Fruit fly (Drosophila melanogaster) whole organism, embryonic: ENCODE data around the gene CG32625.
A peak's percentile ranks its signal among the peaks of the same experiment; 100 is the strongest.

ENCODE experiments used
- BEAF-32 ChIP-seq: fragments of 200-800 bp; sonication (Bioruptor generic); optimal IDR thresholded peaks from 3 replicates; lab custom pipeline; 2017; ENCODE audit warnings: missing biosample characterization, missing genetic modification characterization, mild to moderate bottlenecking, moderate library complexity, missing genetic modification reagents
- C15 ChIP-seq: fragments of 200-800 bp; sonication (Bioruptor generic); IDR thresholded peaks from 3 replicates; pipeline ENCODE4 v1.3.6; 2022; ENCODE audit warnings: missing biosample characterization, missing genetic modification characterization
- CG10267 ChIP-seq: fragments of 200-800 bp; sonication (Bioruptor generic); optimal IDR thresholded peaks from 2 replicates; lab custom pipeline; 2018; ENCODE audit warnings: missing biosample characterization, mild to moderate bottlenecking, missing genetic modification characterization, moderate library complexity
- CG10959 ChIP-seq: fragments of 200-800 bp; sonication (Bioruptor generic); IDR thresholded peaks from 2 replicates; pipeline ENCODE4 v1.3.6; 2022; ENCODE audit warnings: missing biosample characterization, missing genetic modification characterization
- CG12659 ChIP-seq: fragments of 200-800 bp; sonication (Bioruptor generic); optimal IDR thresholded peaks from 3 replicates; lab custom pipeline; 2017; ENCODE audit warnings: mild to moderate bottlenecking, missing biosample characterization, missing genetic modification reagents, missing genetic modification characterization
- CG14014 ChIP-seq: fragments of 200-800 bp; sonication (Bioruptor generic); IDR thresholded peaks from 2 replicates; pipeline ENCODE4 v1.3.6; 2022; ENCODE audit warnings: missing biosample characterization, missing genetic modification characterization
- CG14710 ChIP-seq: fragments of 200-800 bp; sonication (Bioruptor generic); optimal IDR thresholded peaks from 3 replicates; lab custom pipeline; 2019; ENCODE audit warnings: missing biosample characterization, mild to moderate bottlenecking, missing genetic modification characterization, moderate library complexity
- CG17186 ChIP-seq: fragments of 200-800 bp; sonication (Bioruptor generic); optimal IDR thresholded peaks from 3 replicates; lab custom pipeline; 2017; ENCODE audit warnings: missing biosample characterization, missing genetic modification reagents, missing genetic modification characterization
- CG18476 ChIP-seq: fragments of 200-800 bp; sonication (Bioruptor generic); optimal IDR thresholded peaks from 2 replicates; lab custom pipeline; 2016; ENCODE audit warnings: missing biosample characterization, mild to moderate bottlenecking, missing genetic modification characterization
- CG18619 ChIP-seq: fragments of 200-800 bp; sonication (Bioruptor generic); optimal IDR thresholded peaks from 3 replicates; lab custom pipeline; 2017; ENCODE audit warnings: missing biosample characterization, mild to moderate bottlenecking, missing genetic modification characterization
- CG2678 ChIP-seq: fragments of 200-800 bp; sonication (Bioruptor generic); optimal IDR thresholded peaks from 3 replicates; lab custom pipeline; 2019; ENCODE audit warnings: missing biosample characterization, mild to moderate bottlenecking, missing genetic modification characterization, moderate library complexity
- CG32532 ChIP-seq: fragments of 200-800 bp; sonication (Bioruptor generic); IDR thresholded peaks from 2 replicates; pipeline ENCODE4 v1.3.6; 2022; ENCODE audit warnings: missing biosample characterization, missing genetic modification characterization
- CG3407 ChIP-seq: fragments of 200-800 bp; sonication (Bioruptor generic); optimal IDR thresholded peaks from 2 replicates; lab custom pipeline; 2018; ENCODE audit warnings: missing biosample characterization, mild to moderate bottlenecking, missing genetic modification characterization
- CG3838 ChIP-seq: fragments of 200-800 bp; sonication (Bioruptor generic); optimal IDR thresholded peaks from 3 replicates; lab custom pipeline; 2016; ENCODE audit warnings: missing biosample characterization, missing genetic modification characterization
- CG4820 ChIP-seq: fragments of 200-800 bp; sonication (Bioruptor generic); optimal IDR thresholded peaks from 3 replicates; lab custom pipeline; 2016; ENCODE audit warnings: missing biosample characterization, missing genetic modification characterization
- CG6689 ChIP-seq: fragments of 200-800 bp; sonication (Bioruptor generic); IDR thresholded peaks from 2 replicates; pipeline ENCODE4 v1.3.6; 2022; ENCODE audit warnings: missing biosample characterization, missing genetic modification characterization
- CG8290 ChIP-seq, 3 experiments: fragments of 200-800 bp; sonication (Bioruptor generic); optimal IDR thresholded peaks; 2 replicates each; lab custom pipeline; 2016 to 2019; ENCODE audit warnings: missing biosample characterization in 3 of 3, missing genetic modification characterization in 3 of 3, mild to moderate bottlenecking in 2 of 3, moderate library complexity in 1 of 3
- Fer1 ChIP-seq: fragments of 200-800 bp; sonication (Bioruptor generic); optimal IDR thresholded peaks from 2 replicates; lab custom pipeline; 2017; ENCODE audit warnings: missing biosample characterization, mild to moderate bottlenecking, missing genetic modification characterization
- GATAe ChIP-seq: fragments of 200-800 bp; sonication (Bioruptor generic); conservative IDR thresholded peaks from 2 replicates; pipeline ENCODE4 v1.3.6; 2022; ENCODE audit warnings: missing biosample characterization, missing genetic modification characterization
- Gug ChIP-seq: fragments of 200-800 bp; sonication (Bioruptor generic); IDR thresholded peaks from 4 replicates; pipeline ENCODE4 v1.3.6; 2022; ENCODE audit warnings: missing biosample characterization, missing genetic modification characterization
- Hmr ChIP-seq: fragments of 200-800 bp; sonication (Bioruptor generic); optimal IDR thresholded peaks from 3 replicates; lab custom pipeline; 2017; ENCODE audit warnings: mild to moderate bottlenecking, missing biosample characterization, missing genetic modification reagents, missing genetic modification characterization
- Hr3 ChIP-seq: fragments of 200-800 bp; sonication (Bioruptor generic); optimal IDR thresholded peaks from 3 replicates; lab custom pipeline; 2016; ENCODE audit warnings: missing biosample characterization, missing genetic modification characterization
- Jarid2 ChIP-seq: fragments of 200-800 bp; sonication (Bioruptor generic); optimal IDR thresholded peaks from 3 replicates; lab custom pipeline; 2017; ENCODE audit warnings: mild to moderate bottlenecking, missing biosample characterization, missing genetic modification reagents, missing genetic modification characterization
- PHDP ChIP-seq: fragments of 200-800 bp; sonication (Bioruptor generic); optimal IDR thresholded peaks from 3 replicates; lab custom pipeline; 2018; ENCODE audit warnings: missing biosample characterization, mild to moderate bottlenecking, missing genetic modification characterization, moderate library complexity
- Xrp1 ChIP-seq: fragments of 200-800 bp; sonication (Bioruptor generic); IDR thresholded peaks from 2 replicates; pipeline ENCODE4 v1.3.6; 2022; ENCODE audit warnings: missing biosample characterization, missing genetic modification characterization
- abd-A ChIP-seq: fragments of 200-800 bp; sonication (Bioruptor generic); optimal IDR thresholded peaks from 3 replicates; lab custom pipeline; 2019; ENCODE audit warnings: missing biosample characterization, mild to moderate bottlenecking, missing genetic modification characterization, moderate library complexity
- ato ChIP-seq: fragments of 200-800 bp; sonication (Bioruptor generic); IDR thresholded peaks from 2 replicates; pipeline ENCODE4 v1.3.6; 2022; ENCODE audit warnings: missing biosample characterization, missing genetic modification characterization; ENCODE audit not compliant: partially characterized antibody
- bowl ChIP-seq: fragments of 200-800 bp; sonication (Bioruptor generic); IDR thresholded peaks from 2 replicates; pipeline ENCODE4 v1.3.6; 2022; ENCODE audit warnings: missing biosample characterization, missing genetic modification characterization
- cas ChIP-seq: fragments of 200-800 bp; sonication (Bioruptor generic); IDR thresholded peaks from 2 replicates; pipeline ENCODE4 v1.3.6; 2022; ENCODE audit warnings: missing biosample characterization, missing genetic modification characterization
- fd64A ChIP-seq: fragments of 200-800 bp; sonication (Bioruptor generic); optimal IDR thresholded peaks from 3 replicates; lab custom pipeline; 2018; ENCODE audit warnings: missing biosample characterization, mild to moderate bottlenecking, missing genetic modification characterization
- gt ChIP-seq: fragments of 200-800 bp; sonication (Bioruptor generic); IDR thresholded peaks from 2 replicates; pipeline ENCODE4 v1.3.6; 2022; ENCODE audit warnings: missing biosample characterization, missing genetic modification characterization
- hkb ChIP-seq, 2 experiments: fragments of 200-800 bp in 1 of 2; fragments of >200 bp in 1 of 2; sonication (Bioruptor generic) in 1 of 2; IDR thresholded peaks in 1 of 2; optimal IDR thresholded peaks in 1 of 2; 2 replicates each; pipeline versions ENCODE4 v1.3.6 to Lab custom; 2017 to 2022; ENCODE audit warnings: missing biosample characterization in 1 of 2, missing genetic modification characterization in 1 of 2
- jigr1 ChIP-seq: fragments of 200-800 bp; sonication (Bioruptor generic); IDR thresholded peaks from 3 replicates; pipeline ENCODE4 v1.3.6; 2022; ENCODE audit warnings: missing biosample characterization, missing genetic modification characterization
- klu ChIP-seq: fragments of 200-800 bp; sonication (Bioruptor generic); IDR thresholded peaks from 2 replicates; pipeline ENCODE4 v1.3.6; 2022; ENCODE audit warnings: missing biosample characterization, missing genetic modification characterization
- lab ChIP-seq: fragments of 200-800 bp; sonication (Bioruptor generic); optimal IDR thresholded peaks from 3 replicates; lab custom pipeline; 2017; ENCODE audit warnings: missing biosample characterization, missing genetic modification characterization, mild to moderate bottlenecking, moderate library complexity, missing genetic modification reagents
- lmd ChIP-seq: fragments of 200-800 bp; sonication (Bioruptor generic); IDR thresholded peaks from 2 replicates; pipeline ENCODE4 v1.3.6; 2022; ENCODE audit warnings: missing biosample characterization, missing genetic modification characterization
- pfk ChIP-seq: fragments of 200-800 bp; sonication (Bioruptor generic); optimal IDR thresholded peaks from 2 replicates; lab custom pipeline; 2018; ENCODE audit warnings: missing biosample characterization, mild to moderate bottlenecking, missing genetic modification characterization, moderate library complexity
- phol ChIP-seq: fragments of 200-800 bp; sonication (Bioruptor generic); optimal IDR thresholded peaks from 3 replicates; lab custom pipeline; 2018; ENCODE audit warnings: missing biosample characterization, mild to moderate bottlenecking, missing genetic modification characterization, moderate library complexity
- sqz ChIP-seq: fragments of 200-800 bp; sonication (Bioruptor generic); optimal IDR thresholded peaks from 3 replicates; lab custom pipeline; 2018; ENCODE audit warnings: missing biosample characterization, mild to moderate bottlenecking, missing genetic modification characterization
- tap ChIP-seq: fragments of 200-800 bp; optimal IDR thresholded peaks from 3 replicates; lab custom pipeline; 2019; ENCODE audit warnings: missing biosample characterization, mild to moderate bottlenecking, missing genetic modification characterization, moderate library complexity
- usp ChIP-seq: fragments of >200 bp; optimal IDR thresholded peaks from 2 replicates; lab custom pipeline; 2017; ENCODE audit warnings: missing biosample characterization, missing genetic modification characterization
- vvl ChIP-seq: fragments of 200-800 bp; sonication (Bioruptor generic); IDR thresholded peaks from 2 replicates; pipeline ENCODE4 v1.3.6; 2022; ENCODE audit warnings: missing biosample characterization, missing genetic modification characterization
- wek ChIP-seq: fragments of 200-800 bp; sonication (Bioruptor generic); optimal IDR thresholded peaks from 3 replicates; lab custom pipeline; 2018; ENCODE audit warnings: missing biosample characterization, mild to moderate bottlenecking, missing genetic modification characterization, moderate library complexity
- wor ChIP-seq: fragments of 200-800 bp; sonication (Bioruptor generic); IDR thresholded peaks from 2 replicates; pipeline ENCODE4 v1.3.6; 2022; ENCODE audit warnings: missing biosample characterization, missing genetic modification characterization
- zfh1 ChIP-seq: fragments of 200-800 bp; sonication (Bioruptor generic); IDR thresholded peaks from 3 replicates; pipeline ENCODE4 v1.3.6; 2022; ENCODE audit warnings: missing biosample characterization, missing genetic modification characterization
- zfh2 ChIP-seq: fragments of 200-800 bp; sonication (Bioruptor generic); optimal IDR thresholded peaks from 2 replicates; lab custom pipeline; 2016; ENCODE audit warnings: missing biosample characterization, missing genetic modification characterization

CG32625 gene

DNA sequence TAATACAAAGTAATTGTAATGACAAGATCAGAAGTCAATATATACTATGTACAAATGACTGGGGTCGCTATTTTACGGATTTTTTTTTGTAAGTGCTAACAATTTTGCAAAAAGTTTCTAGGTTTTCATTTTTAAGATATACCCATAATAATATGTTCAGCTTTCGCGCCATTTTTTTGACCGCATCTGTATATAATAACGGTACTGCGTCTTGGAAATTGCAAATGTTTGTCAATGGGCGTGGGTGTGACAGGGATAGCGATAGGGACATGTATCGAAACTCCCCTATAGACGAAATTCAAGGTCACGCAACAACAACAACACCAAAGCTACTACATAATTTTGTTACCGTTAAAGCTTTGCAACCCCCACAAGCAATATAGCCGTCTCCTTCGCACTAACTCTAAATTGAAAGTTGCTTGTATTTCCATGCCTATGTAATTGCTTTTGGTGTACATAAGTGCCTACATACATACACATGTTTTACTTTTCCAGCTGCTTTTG lies 4.0 kb downstream of the CG32625 start (continued):
- no peak for TF ChIP-seq tap (tag; lab: Kevin White, UChicago)
- no peak for TF ChIP-seq hkb (optimal IDR thresholded peaks at IDR 0.05; lab: Kevin White, UChicago)
- TF ChIP-seq hkb (GFP tag; IDR thresholded peaks at IDR 0.05; lab: Robert Waterston, UW): 0 out of 2 replicates have a peak, but pooled peaks have one; percentile 11
- no peak for TF ChIP-seq cas (GFP tag; lab: Robert Waterston, UW)
- peak; percentile 71 for TF ChIP-seq abd-A
- no peak for TF ChIP-seq CG8290 (GFP tag; optimal IDR thresholded peaks at IDR 0.05; lab: Kevin White, UChicago)
- TF ChIP-seq CG8290 (tag; optimal IDR thresholded peaks at IDR 0.05; lab: Kevin White, UChicago): peak in 1 of 2 experiments; percentile 3
- TF ChIP-seq usp (GFP tag; lab: Kevin White, UChicago): no peak
- TF ChIP-seq CG18619 (GFP tag; lab: Kevin White, UChicago): peak; percentile 6
- TF ChIP-seq Fer1 (GFP tag; lab: Kevin White, UChicago): peak; percentile 19
- no peak for TF ChIP-seq CG3838 (GFP tag; lab: Kevin White, UChicago)
- TF ChIP-seq zfh1 (GFP tag; lab: Robert Waterston, UW): 0 out of 3 replicates have a peak, but pooled peaks have one; percentile 9
- no peak for TF ChIP-seq CG10267 (tag; lab: Kevin White, UChicago)
- no peak for TF ChIP-seq Jarid2 (GFP tag; lab: Kevin White, UChicago)
- no peak for TF ChIP-seq ato (GFP tag; lab: Robert Waterston, UW)
- no peak for TF ChIP-seq Hr3
- no peak for TF ChIP-seq lmd
- no peak for TF ChIP-seq pfk
- TF ChIP-seq CG4820 (GFP tag; lab: Kevin White, UChicago): no peak
- no peak for TF ChIP-seq Xrp1 (GFP tag; lab: Robert Waterston, UW)
- no peak for TF ChIP-seq bowl (GFP tag; lab: Robert Waterston, UW)
- no peak for TF ChIP-seq CG14710 (tag; lab: Kevin White, UChicago)
- no peak for TF ChIP-seq wek (GFP tag; lab: Kevin White, UChicago)
- TF ChIP-seq fd64A (GFP tag; lab: Kevin White, UChicago): no peak
- no peak for TF ChIP-seq CG12659 (GFP tag; lab: Kevin White, UChicago)
- no peak for TF ChIP-seq klu (GFP tag; lab: Robert Waterston, UW)
- TF ChIP-seq gt (GFP tag; lab: Robert Waterston, UW): no peak
- peak; percentile 15 for TF ChIP-seq lab (GFP tag; lab: Kevin White, UChicago)
- no peak for TF ChIP-seq zfh2 (GFP tag; lab: Kevin White, UChicago)
- TF ChIP-seq GATAe: no peak
- no peak for TF ChIP-seq CG6689
- TF ChIP-seq CG32532 (GFP tag; lab: Robert Waterston, UW): peak; percentile 25; the same call in 1 of the 2 replicates
- peak; percentile 14 for TF ChIP-seq CG2678 (tag; lab: Kevin White, UChicago)
- no peak for TF ChIP-seq wor
- no peak for TF ChIP-seq sqz
- no peak for TF ChIP-seq vvl (GFP tag; lab: Robert Waterston, UW)
- TF ChIP-seq CG3407 (GFP tag; lab: Kevin White, UChicago): no peak
- TF ChIP-seq C15: no peak
- TF ChIP-seq CG14014: 0 out of 2 replicates have a peak, but pooled peaks have one; percentile 25
- no peak for TF ChIP-seq BEAF-32 (GFP tag; lab: Kevin White, UChicago)
- TF ChIP-seq CG18476 (GFP tag; lab: Kevin White, UChicago): no peak
- TF ChIP-seq CG10959 (GFP tag; lab: Robert Waterston, UW): no peak
- no peak for TF ChIP-seq CG17186
- TF ChIP-seq Gug (GFP tag; lab: Robert Waterston, UW): no peak
- no peak for TF ChIP-seq phol (tag; lab: Kevin White, UChicago)
- no peak for TF ChIP-seq PHDP (tag; lab: Kevin White, UChicago)
- TF ChIP-seq Hmr (GFP tag; lab: Kevin White, UChicago): peak; percentile 22
- no peak for TF ChIP-seq jigr1
- TF ChIP-seq, all 482 proteins: peak for 35
